Fruit fly (Drosophila melanogaster) whole organism, embryonic: ENCODE data around the gene CG3078.

Experiments
- Adf1 ChIP-seq: fragments of 200-800 bp; sonication (Bioruptor generic); IDR thresholded peaks from 2 replicates; pipeline ENCODE4 v1.3.6; 2022; ENCODE audit warnings: missing biosample characterization, missing genetic modification characterization
- Aef1 ChIP-seq: fragments of 200-800 bp; sonication (Bioruptor generic); IDR thresholded peaks from 3 replicates; pipeline ENCODE4 v1.3.6; 2022; ENCODE audit warnings: missing biosample characterization, missing genetic modification characterization
- Bdp1 ChIP-seq: fragments of 200-800 bp; sonication (Bioruptor generic); optimal IDR thresholded peaks from 3 replicates; lab custom pipeline; 2016; ENCODE audit warnings: missing biosample characterization, missing genetic modification characterization
- CG1024 ChIP-seq: fragments of 200-800 bp; sonication (Bioruptor generic); IDR thresholded peaks from 2 replicates; pipeline ENCODE4 v1.3.6; 2022; ENCODE audit warnings: missing biosample characterization, missing genetic modification characterization
- CG10543 ChIP-seq: fragments of 200-800 bp; sonication (Bioruptor generic); optimal IDR thresholded peaks from 3 replicates; lab custom pipeline; 2017; ENCODE audit warnings: missing biosample characterization, mild to moderate bottlenecking, missing genetic modification characterization, moderate library complexity
- CG10565 ChIP-seq: fragments of 200-800 bp; sonication (Bioruptor generic); optimal IDR thresholded peaks from 3 replicates; lab custom pipeline; 2016; ENCODE audit warnings: missing biosample characterization, mild to moderate bottlenecking, missing genetic modification characterization
- CG11560 ChIP-seq: fragments of 200-800 bp; sonication (Bioruptor generic); IDR thresholded peaks from 3 replicates; pipeline ENCODE4 v1.3.6; 2022; ENCODE audit warnings: missing biosample characterization, missing genetic modification characterization
- CG12236 ChIP-seq: fragments of 200-800 bp; sonication (Bioruptor generic); optimal IDR thresholded peaks from 2 replicates; lab custom pipeline; 2016; ENCODE audit warnings: missing biosample characterization, missing genetic modification characterization
- CG13287 ChIP-seq: fragments of 200-800 bp; sonication (Bioruptor generic); IDR thresholded peaks from 2 replicates; pipeline ENCODE4 v1.3.6; 2022; ENCODE audit warnings: missing biosample characterization, missing genetic modification characterization; ENCODE audit not compliant: partially characterized antibody
- CG14050 ChIP-seq: fragments of 200-800 bp; sonication (Bioruptor generic); IDR thresholded peaks from 3 replicates; pipeline ENCODE4 v1.3.6; 2022; ENCODE audit warnings: missing biosample characterization, missing genetic modification characterization
- CG14710 ChIP-seq: fragments of 200-800 bp; sonication (Bioruptor generic); optimal IDR thresholded peaks from 3 replicates; lab custom pipeline; 2019; ENCODE audit warnings: missing biosample characterization, mild to moderate bottlenecking, missing genetic modification characterization, moderate library complexity
- CG18476 ChIP-seq: fragments of 200-800 bp; sonication (Bioruptor generic); optimal IDR thresholded peaks from 2 replicates; lab custom pipeline; 2016; ENCODE audit warnings: missing biosample characterization, mild to moderate bottlenecking, missing genetic modification characterization
- CG2116 ChIP-seq: fragments of 200-800 bp; sonication (Bioruptor generic); optimal IDR thresholded peaks from 3 replicates; lab custom pipeline; 2018; ENCODE audit warnings: missing biosample characterization, mild to moderate bottlenecking, missing genetic modification characterization
- CG30403 ChIP-seq: fragments of 200-800 bp; sonication (Bioruptor generic); optimal IDR thresholded peaks from 3 replicates; lab custom pipeline; 2016; ENCODE audit warnings: missing biosample characterization, missing genetic modification characterization
- CG30431 ChIP-seq: fragments of 200-800 bp; sonication (Bioruptor generic); optimal IDR thresholded peaks from 2 replicates; lab custom pipeline; 2017; ENCODE audit warnings: missing biosample characterization, missing genetic modification characterization
- CG3065 ChIP-seq: fragments of 200-800 bp; sonication (Bioruptor generic); optimal IDR thresholded peaks from 2 replicates; lab custom pipeline; 2016; ENCODE audit warnings: missing biosample characterization, missing genetic modification characterization
- CG3163 ChIP-seq: fragments of 200-800 bp; sonication (Bioruptor generic); optimal IDR thresholded peaks from 3 replicates; lab custom pipeline; 2016; ENCODE audit warnings: missing biosample characterization, missing genetic modification characterization
- CG33557 ChIP-seq: fragments of 200-800 bp; sonication (Bioruptor generic); optimal IDR thresholded peaks from 2 replicates; lab custom pipeline; 2019; ENCODE audit warnings: missing biosample characterization, mild to moderate bottlenecking, missing genetic modification characterization, moderate library complexity
- CG3407 ChIP-seq: fragments of 200-800 bp; sonication (Bioruptor generic); optimal IDR thresholded peaks from 2 replicates; lab custom pipeline; 2018; ENCODE audit warnings: missing biosample characterization, mild to moderate bottlenecking, missing genetic modification characterization
- CG43689 ChIP-seq: fragments of 200-800 bp; sonication (Bioruptor generic); IDR thresholded peaks from 2 replicates; pipeline ENCODE4 v1.3.6; 2022; ENCODE audit warnings: missing biosample characterization, missing genetic modification characterization
- CG4424 ChIP-seq: fragments of 200-800 bp; sonication (Bioruptor generic); optimal IDR thresholded peaks from 3 replicates; lab custom pipeline; 2016; ENCODE audit warnings: missing biosample characterization, missing genetic modification characterization
- CG4730 ChIP-seq: fragments of 200-800 bp; sonication (Bioruptor generic); IDR thresholded peaks from 2 replicates; pipeline ENCODE4 v1.3.6; 2022; ENCODE audit warnings: missing biosample characterization, missing genetic modification characterization
- CG6791 ChIP-seq: fragments of 200-800 bp; sonication (Bioruptor generic); IDR thresholded peaks from 3 replicates; pipeline ENCODE4 v1.3.6; 2022; ENCODE audit warnings: missing biosample characterization, missing genetic modification characterization; ENCODE audit not compliant: partially characterized antibody
- CG7372 ChIP-seq: fragments of 200-800 bp; sonication (Bioruptor generic); IDR thresholded peaks from 2 replicates; pipeline ENCODE4 v1.3.6; 2022; ENCODE audit warnings: missing biosample characterization, missing genetic modification characterization
- CG7987 ChIP-seq: fragments of 200-800 bp; sonication (Bioruptor generic); optimal IDR thresholded peaks from 2 replicates; lab custom pipeline; 2018; ENCODE audit warnings: missing biosample characterization, mild to moderate bottlenecking, missing genetic modification characterization, moderate library complexity
- CG8281 ChIP-seq: fragments of 200-800 bp; sonication (Bioruptor generic); optimal IDR thresholded peaks from 2 replicates; lab custom pipeline; 2018; ENCODE audit warnings: missing biosample characterization, mild to moderate bottlenecking, missing genetic modification characterization, moderate library complexity
- CG8388 ChIP-seq: fragments of 200-800 bp; sonication (Bioruptor generic); optimal IDR thresholded peaks from 2 replicates; lab custom pipeline; 2019; ENCODE audit warnings: missing biosample characterization, mild to moderate bottlenecking, missing genetic modification characterization, moderate library complexity
- Hand ChIP-seq: fragments of 200-800 bp; sonication (Bioruptor generic); optimal IDR thresholded peaks from 2 replicates; lab custom pipeline; 2017; ENCODE audit warnings: mild to moderate bottlenecking, missing biosample characterization, missing genetic modification reagents, missing genetic modification characterization
- Hr39 ChIP-seq: fragments of >200 bp; optimal IDR thresholded peaks from 2 replicates; lab custom pipeline; 2017
- Lpt ChIP-seq: fragments of >200 bp; optimal IDR thresholded peaks from 2 replicates; lab custom pipeline; 2018; ENCODE audit warnings: missing biosample characterization, missing genetic modification characterization
- NfI ChIP-seq: fragments of 200-800 bp; sonication (Bioruptor generic); optimal IDR thresholded peaks from 3 replicates; lab custom pipeline; 2018; ENCODE audit warnings: missing biosample characterization, mild to moderate bottlenecking, missing genetic modification characterization, moderate library complexity
- Sox100B ChIP-seq: fragments of 200-800 bp; sonication (Bioruptor generic); optimal IDR thresholded peaks from 3 replicates; lab custom pipeline; 2018; ENCODE audit warnings: missing biosample characterization, mild to moderate bottlenecking, missing genetic modification characterization
- Sry-δ ChIP-seq: fragments of 200-800 bp; sonication (Bioruptor generic); optimal IDR thresholded peaks from 2 replicates; lab custom pipeline; 2016; ENCODE audit warnings: missing biosample characterization, missing genetic modification characterization
- amos ChIP-seq: fragments of 200-800 bp; sonication (Bioruptor generic); IDR thresholded peaks from 2 replicates; pipeline ENCODE4 v1.3.6; 2022; ENCODE audit warnings: missing biosample characterization, missing genetic modification characterization; ENCODE audit not compliant: partially characterized antibody
- ato ChIP-seq: fragments of 200-800 bp; sonication (Bioruptor generic); IDR thresholded peaks from 2 replicates; pipeline ENCODE4 v1.3.6; 2022; ENCODE audit warnings: missing biosample characterization, missing genetic modification characterization; ENCODE audit not compliant: partially characterized antibody
- bbx ChIP-seq: fragments of 200-800 bp; sonication (Bioruptor generic); IDR thresholded peaks from 2 replicates; pipeline ENCODE4 v1.3.6; 2022; ENCODE audit warnings: missing biosample characterization, missing genetic modification characterization; ENCODE audit not compliant: partially characterized antibody
- bcd ChIP-seq: fragments of 200-800 bp; sonication (Bioruptor generic); optimal IDR thresholded peaks from 2 replicates; lab custom pipeline; 2017; ENCODE audit warnings: missing biosample characterization, mild to moderate bottlenecking, missing genetic modification characterization
- cato ChIP-seq: fragments of 200-800 bp; sonication (Bioruptor generic); optimal IDR thresholded peaks from 2 replicates; lab custom pipeline; 2016; ENCODE audit warnings: missing biosample characterization, missing genetic modification characterization, borderline replicate concordance
- ci ChIP-seq: fragments of 200-800 bp; sonication (Bioruptor generic); IDR thresholded peaks from 3 replicates; pipeline ENCODE4 v1.3.6; 2022; ENCODE audit warnings: missing biosample characterization, missing genetic modification characterization
- crp ChIP-seq, 2 experiments: fragments of 200-800 bp; sonication (Bioruptor generic); optimal IDR thresholded peaks; 2 replicates in 1 of 2; 3 replicates in 1 of 2; lab custom pipeline; 2017; ENCODE audit warnings: missing biosample characterization in 2 of 2, missing genetic modification characterization in 2 of 2, mild to moderate bottlenecking in 1 of 2, moderate library complexity in 1 of 2
- dan ChIP-seq: fragments of 200-800 bp; sonication (Bioruptor generic); IDR thresholded peaks from 2 replicates; pipeline ENCODE4 v1.3.6; 2022; ENCODE audit warnings: missing biosample characterization, missing genetic modification characterization
- en ChIP-seq: fragments of 200-800 bp; sonication (Bioruptor generic); optimal IDR thresholded peaks from 2 replicates; lab custom pipeline; 2016; ENCODE audit warnings: missing biosample characterization, missing genetic modification characterization
- ind ChIP-seq: fragments of 200-800 bp; sonication (Bioruptor generic); optimal IDR thresholded peaks from 3 replicates; lab custom pipeline; 2016; ENCODE audit warnings: missing biosample characterization, missing genetic modification characterization
- lbe ChIP-seq: fragments of 200-800 bp; sonication (Bioruptor generic); optimal IDR thresholded peaks from 2 replicates; lab custom pipeline; 2016; ENCODE audit warnings: missing biosample characterization, mild to moderate bottlenecking, missing genetic modification characterization
- pb ChIP-seq: fragments of 200-800 bp; sonication (Bioruptor generic); optimal IDR thresholded peaks from 3 replicates; lab custom pipeline; 2016; ENCODE audit warnings: missing biosample characterization, missing genetic modification characterization
- pnt ChIP-seq: fragments of 200-800 bp; sonication (Bioruptor generic); optimal IDR thresholded peaks from 3 replicates; lab custom pipeline; 2016; ENCODE audit warnings: missing biosample characterization, missing genetic modification characterization
- slbo ChIP-seq: fragments of 200-800 bp; sonication (Bioruptor generic); IDR thresholded peaks from 2 replicates; pipeline ENCODE4 v1.3.6; 2022; ENCODE audit warnings: missing biosample characterization, missing genetic modification characterization
- sug ChIP-seq: fragments of 200-800 bp; optimal IDR thresholded peaks from 2 replicates; lab custom pipeline; 2019; ENCODE audit warnings: missing biosample characterization, mild to moderate bottlenecking, missing genetic modification characterization, moderate library complexity
- tap ChIP-seq: fragments of 200-800 bp; optimal IDR thresholded peaks from 3 replicates; lab custom pipeline; 2019; ENCODE audit warnings: missing biosample characterization, mild to moderate bottlenecking, missing genetic modification characterization, moderate library complexity
- wek ChIP-seq: fragments of 200-800 bp; sonication (Bioruptor generic); optimal IDR thresholded peaks from 3 replicates; lab custom pipeline; 2018; ENCODE audit warnings: missing biosample characterization, mild to moderate bottlenecking, missing genetic modification characterization, moderate library complexity

Gene CG3078

DNA sequence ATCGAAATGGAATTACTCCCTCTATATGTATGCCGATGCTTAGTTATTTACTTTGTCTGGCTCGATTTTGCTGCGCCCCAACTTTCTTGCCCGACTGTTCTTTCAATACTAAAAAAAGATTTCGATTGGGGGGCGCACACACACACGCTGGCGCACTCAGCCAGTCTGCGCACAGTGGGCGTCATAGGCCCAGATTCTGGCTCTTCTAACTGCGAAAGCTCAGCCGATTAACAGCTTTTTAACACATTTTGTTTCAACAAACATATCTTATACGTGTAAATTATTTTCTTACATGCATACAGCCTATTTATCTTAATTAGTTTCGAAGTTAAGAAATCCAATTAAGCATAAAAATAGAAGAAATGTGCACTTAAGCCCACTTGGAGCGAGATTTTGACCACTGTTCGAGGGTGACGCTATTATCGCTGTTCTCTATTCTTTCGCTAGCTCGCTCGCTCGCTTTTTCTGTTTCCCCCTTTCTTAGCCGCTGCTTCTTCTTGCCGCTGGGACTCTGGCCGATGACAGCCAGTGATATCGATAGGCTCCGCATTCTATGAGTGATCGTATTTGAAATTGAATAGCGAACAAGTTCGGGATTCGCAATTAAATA lies 37.4 kb downstream of the CG3078 start, which contains the start of gene Vinc (continued):
- TF ChIP-seq CG7987 (peak; percentile 73), CG4424 (GFP tag; lab: Kevin White, UChicago) (peak; percentile 89), CG2116 (GFP tag; lab: Kevin White, UChicago) (peak; percentile 38), CG18476 (GFP tag; lab: Kevin White, UChicago) (peak; percentile 78), CG12236 (GFP tag; lab: Kevin White, UChicago) (peak; percentile 43), ci (GFP tag; lab: Robert Waterston, UW) (no peak; the same call in 1 of the 3 replicates), Lpt (GFP tag; lab: Kevin White, UChicago) (no peak), CG14710 (peak; percentile 83), Sox100B (GFP tag; lab: Kevin White, UChicago) (no peak), ato (GFP tag; lab: Robert Waterston, UW) (peak; percentile 35; the same call in 1 of the 2 replicates), dan (GFP tag; lab: Robert Waterston, UW) (no peak), bbx (peak; percentile 68), CG7372 (GFP tag; lab: Robert Waterston, UW) (peak; percentile 79), Hand (peak; percentile 86), ind (GFP tag; lab: Kevin White, UChicago) (peak; percentile 90), CG11560 (tag; lab: Robert Waterston, UW) (peak; percentile 64; the same call in 2 of the 3 replicates), CG6791 (GFP tag; lab: Robert Waterston, UW) (peak; percentile 53; the same call in 1 of the 3 replicates), CG1024 (GFP tag; lab: Robert Waterston, UW) (no peak), CG8388 (GFP tag; lab: Kevin White, UChicago) (peak; percentile 49), amos (GFP tag; lab: Robert Waterston, UW) (peak; percentile 55; the same call in 1 of the 2 replicates), CG3407 (GFP tag; lab: Kevin White, UChicago) (peak; percentile 5), CG3163 (GFP tag; lab: Kevin White, UChicago) (peak; percentile 39), Aef1 (GFP tag; lab: Robert Waterston, UW) (peak; percentile 81), en (GFP tag; lab: Kevin White, UChicago) (peak; percentile 82), Hr39 (lab: Kevin White, UChicago) (no peak), bcd (GFP tag; lab: Kevin White, UChicago) (peak; percentile 92), slbo (peak; percentile 78), CG4730 (GFP tag; lab: Robert Waterston, UW) (peak; percentile 73), CG10565 (GFP tag; lab: Kevin White, UChicago) (no peak), CG8281 (tag; lab: Kevin White, UChicago) (peak; percentile 77), wek (GFP tag; lab: Kevin White, UChicago) (no peak), pnt (GFP tag; lab: Kevin White, UChicago) (peak; percentile 85), CG3065 (no peak), CG13287 (GFP tag; lab: Robert Waterston, UW) (peak; percentile 35), sug (tag; lab: Kevin White, UChicago) (peak; percentile 98), Bdp1 (GFP tag; lab: Kevin White, UChicago) (peak; percentile 51), Adf1 (GFP tag; lab: Robert Waterston, UW) (peak; percentile 70), CG30431 (peak; percentile 74), CG30403 (peak; percentile 84), crp (GFP tag; optimal IDR thresholded peaks at IDR 0.05; lab: Kevin White, UChicago) (peak in 1 of 2 experiments; percentile 1), NfI (GFP tag; lab: Kevin White, UChicago) (peak; percentile 83), cato (GFP tag; lab: Kevin White, UChicago) (peak; percentile 24), CG33557 (GFP tag; lab: Kevin White, UChicago) (peak; percentile 39), CG43689 (no peak), CG14050 (GFP tag; lab: Robert Waterston, UW) (peak; percentile 62; the same call in 2 of the 3 replicates), CG10543 (GFP tag; lab: Kevin White, UChicago) (peak; percentile 96), pb (GFP tag; lab: Kevin White, UChicago) (peak; percentile 83), tap (peak; percentile 82), lbe (GFP tag; lab: Kevin White, UChicago) (peak; percentile 75), Sry-δ (GFP tag; lab: Kevin White, UChicago) (peak; percentile 55)
